Worm (Caenorhabditis elegans) whole organism, mixed stage, embryonic: ENCODE measurements around the gene C27D6.1.

Source experiments
- M03D4.4 ChIP-seq: sonication (generic microtip); optimal IDR thresholded peaks from 2 replicates; lab custom pipeline; 2017; ENCODE audit warnings: mild to moderate bottlenecking, missing genetic modification characterization, missing compliant biosample characterization
- bed-3 ChIP-seq: fragments of 200-800 bp; sonication (Bioruptor generic); optimal IDR thresholded peaks from 3 replicates; lab custom pipeline; 2018; ENCODE audit warnings: mild to moderate bottlenecking, missing genetic modification characterization, moderate library complexity, missing compliant biosample characterization
- blmp-1 ChIP-seq: fragments of 150-350 bp; optimal IDR thresholded peaks from 2 replicates; lab custom pipeline; 2014; ENCODE audit warnings: missing biosample characterization, missing genetic modification characterization
- ceh-39 ChIP-seq: fragments of 150-350 bp; optimal IDR thresholded peaks from 2 replicates; lab custom pipeline; 2014; ENCODE audit warnings: missing biosample characterization, missing genetic modification characterization
- ceh-43 ChIP-seq: fragments of 200-800 bp; sonication (Bioruptor generic); optimal IDR thresholded peaks from 2 replicates; lab custom pipeline; 2018; ENCODE audit warnings: mild to moderate bottlenecking, missing genetic modification characterization, moderate library complexity, missing compliant biosample characterization
- ceh-83 ChIP-seq: fragments of 200-800 bp; sonication (Bioruptor generic); optimal IDR thresholded peaks from 2 replicates; lab custom pipeline; 2018; ENCODE audit warnings: mild to moderate bottlenecking, missing genetic modification characterization, missing compliant biosample characterization
- ces-1 ChIP-seq: fragments of 150-350 bp; optimal IDR thresholded peaks from 2 replicates; lab custom pipeline; 2014; ENCODE audit warnings: missing biosample characterization, missing genetic modification reagents, missing genetic modification characterization
- cnd-1 ChIP-seq: fragments of 200-800 bp; sonication (Bioruptor generic); optimal IDR thresholded peaks from 2 replicates; lab custom pipeline; 2018; ENCODE audit warnings: mild to moderate bottlenecking, missing genetic modification characterization, missing compliant biosample characterization
- drap-1 ChIP-seq: fragments of 200-800 bp; sonication (Bioruptor generic); optimal IDR thresholded peaks from 3 replicates; lab custom pipeline; 2018; ENCODE audit warnings: mild to moderate bottlenecking, missing genetic modification characterization, missing compliant biosample characterization
- elt-1 ChIP-seq: sonication (generic microtip); optimal IDR thresholded peaks from 2 replicates; lab custom pipeline; 2017; ENCODE audit warnings: missing genetic modification characterization, mild to moderate bottlenecking, missing compliant biosample characterization, antibody characterized with exemption, moderate library complexity, borderline replicate concordance; ENCODE audit not compliant: insufficient read depth
- elt-3 ChIP-seq: fragments of 150-350 bp; optimal IDR thresholded peaks from 2 replicates; lab custom pipeline; 2014; ENCODE audit warnings: missing biosample characterization, missing genetic modification characterization
- flh-1 ChIP-seq: fragments of 200-800 bp; sonication (Bioruptor generic); optimal IDR thresholded peaks from 2 replicates; lab custom pipeline; 2018; ENCODE audit warnings: mild to moderate bottlenecking, missing genetic modification characterization, moderate library complexity, missing compliant biosample characterization
- ham-2 ChIP-seq: fragments of 200-800 bp; sonication (Bioruptor generic); optimal IDR thresholded peaks from 2 replicates; lab custom pipeline; 2018; ENCODE audit warnings: mild to moderate bottlenecking, missing genetic modification characterization, missing compliant biosample characterization
- hlh-1 ChIP-seq: fragments of 150-350 bp; optimal IDR thresholded peaks from 2 replicates; lab custom pipeline; 2014; ENCODE audit warnings: missing biosample characterization, missing genetic modification reagents, missing genetic modification characterization
- lin-13 ChIP-seq: fragments of 150-350 bp; optimal IDR thresholded peaks from 2 replicates; lab custom pipeline; 2014; ENCODE audit warnings: missing biosample characterization, missing genetic modification characterization
- lin-32 ChIP-seq: fragments of 200-800 bp; sonication (Bioruptor generic); optimal IDR thresholded peaks from 2 replicates; lab custom pipeline; 2018; ENCODE audit warnings: mild to moderate bottlenecking, missing genetic modification characterization, missing compliant biosample characterization
- lsy-2 ChIP-seq: fragments of 150-350 bp; optimal IDR thresholded peaks from 2 replicates; lab custom pipeline; 2014; ENCODE audit warnings: missing biosample characterization, missing genetic modification characterization
- mab-5 ChIP-seq: fragments of 150-350 bp; optimal IDR thresholded peaks from 2 replicates; lab custom pipeline; 2014; ENCODE audit warnings: missing biosample characterization, missing genetic modification characterization
- mep-1 ChIP-seq: fragments of 150-350 bp; optimal IDR thresholded peaks from 2 replicates; lab custom pipeline; 2017; ENCODE audit warnings: missing biosample characterization, missing genetic modification reagents, missing genetic modification characterization, inconsistent platforms
- mls-2 ChIP-seq: sonication (generic microtip); optimal IDR thresholded peaks from 2 replicates; lab custom pipeline; 2016; ENCODE audit warnings: mild to moderate bottlenecking, missing genetic modification characterization, moderate library complexity, missing compliant biosample characterization
- nhr-12 ChIP-seq: fragments of 150-350 bp; optimal IDR thresholded peaks from 2 replicates; lab custom pipeline; 2014; ENCODE audit warnings: missing biosample characterization, missing genetic modification characterization
- nhr-2 ChIP-seq: fragments of 150-350 bp; optimal IDR thresholded peaks from 2 replicates; lab custom pipeline; 2014; ENCODE audit warnings: missing biosample characterization, missing genetic modification characterization
- nhr-237 ChIP-seq: fragments of 150-350 bp; optimal IDR thresholded peaks from 2 replicates; lab custom pipeline; 2014; ENCODE audit warnings: missing biosample characterization, missing genetic modification characterization
- nhr-28 ChIP-seq: fragments of 150-350 bp; optimal IDR thresholded peaks from 2 replicates; lab custom pipeline; 2014; ENCODE audit warnings: missing biosample characterization, missing genetic modification characterization
- nhr-76 ChIP-seq: sonication (generic microtip); optimal IDR thresholded peaks from 2 replicates; lab custom pipeline; 2017; ENCODE audit warnings: missing biosample characterization, missing genetic modification characterization
- pha-4 ChIP-seq: fragments of 150-350 bp; optimal IDR thresholded peaks from 2 replicates; lab custom pipeline; 2018; ENCODE audit warnings: missing biosample characterization, missing genetic modification reagents, missing genetic modification characterization
- sem-2 ChIP-seq: fragments of 200-800 bp; sonication (Bioruptor generic); optimal IDR thresholded peaks from 2 replicates; lab custom pipeline; 2018; ENCODE audit warnings: mild to moderate bottlenecking, missing genetic modification characterization, missing compliant biosample characterization
- snpc-4 ChIP-seq: fragments of 150-350 bp; optimal IDR thresholded peaks from 2 replicates; lab custom pipeline; 2014; ENCODE audit warnings: missing biosample characterization, missing genetic modification characterization
- sptf-1 ChIP-seq: sonication (generic microtip); optimal IDR thresholded peaks from 2 replicates; lab custom pipeline; 2017; ENCODE audit warnings: mild to moderate bottlenecking, missing genetic modification characterization, moderate library complexity, missing compliant biosample characterization
- tbx-8 ChIP-seq: fragments of 200-800 bp; sonication (Bioruptor generic); optimal IDR thresholded peaks from 2 replicates; lab custom pipeline; 2018; ENCODE audit warnings: mild to moderate bottlenecking, missing genetic modification characterization, moderate library complexity, missing compliant biosample characterization
- unc-120 ChIP-seq: sonication (generic microtip); optimal IDR thresholded peaks from 2 replicates; lab custom pipeline; 2017; ENCODE audit warnings: missing genetic modification characterization, missing compliant biosample characterization; ENCODE audit not compliant: poor library complexity, severe bottlenecking
- unc-39 ChIP-seq: fragments of 150-350 bp; optimal IDR thresholded peaks from 2 replicates; lab custom pipeline; 2014; ENCODE audit warnings: missing biosample characterization, missing genetic modification characterization
- unc-62 ChIP-seq: fragments of 150-350 bp; optimal IDR thresholded peaks from 2 replicates; lab custom pipeline; 2014; ENCODE audit warnings: missing biosample characterization, missing genetic modification reagents, missing genetic modification characterization
- zip-8 ChIP-seq: fragments of 150-350 bp; optimal IDR thresholded peaks from 2 replicates; lab custom pipeline; 2014; ENCODE audit warnings: missing biosample characterization, missing genetic modification characterization
- ztf-11 ChIP-seq: fragments of 150-350 bp; optimal IDR thresholded peaks from 2 replicates; lab custom pipeline; 2014; ENCODE audit warnings: missing biosample characterization, missing genetic modification characterization

Gene C27D6.1

DNA sequence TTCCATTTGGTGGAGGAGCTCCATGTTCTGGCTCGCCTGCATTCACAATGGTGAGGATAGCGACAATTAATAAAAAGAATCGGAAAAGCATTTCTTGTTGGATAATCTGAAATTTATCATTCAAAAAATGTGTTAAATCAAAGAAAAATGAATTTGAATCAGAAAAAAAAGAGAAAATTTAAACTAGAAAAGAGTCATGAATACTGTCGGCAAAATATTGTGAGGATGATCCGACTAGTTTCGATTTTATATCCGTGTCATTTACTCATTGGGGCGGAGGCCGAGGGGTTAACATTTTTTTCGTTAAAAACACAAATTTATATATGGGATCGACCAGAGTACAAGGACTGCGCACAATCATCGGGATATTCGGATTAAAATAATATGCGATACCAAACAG, 5.4 kb downstream of the C27D6.1 start, which contains the start of gene C27D6.12:
Gene C27D6.12, minus strand, starts transcription at position 101 of the 400 bp plus-strand sequence.
- TF ChIP-seq lsy-2 (tag; lab: Kevin White, UChicago) (no peak), unc-39 (no peak), lin-13 (tag; lab: Kevin White, UChicago) (no peak), unc-62 (GFP tag; lab: Kevin White, UChicago) (no peak), mep-1 (tag; lab: Kevin White, UChicago) (no peak), blmp-1 (no peak), hlh-1 (tag; lab: Kevin White, UChicago) (no peak), sem-2 (GFP tag; lab: Kevin White, UChicago) (no peak), ceh-39 (tag; lab: Kevin White, UChicago) (no peak), tbx-8 (GFP tag; lab: Kevin White, UChicago) (no peak), unc-120 (tag; lab: Kevin White, UChicago) (no peak), elt-3 (tag; lab: Kevin White, UChicago) (no peak), snpc-4 (no peak), ztf-11 (no peak), mab-5 (tag; lab: Kevin White, UChicago) (no peak), mls-2 (no peak), nhr-12 (tag; lab: Kevin White, UChicago) (no peak)

DNA sequence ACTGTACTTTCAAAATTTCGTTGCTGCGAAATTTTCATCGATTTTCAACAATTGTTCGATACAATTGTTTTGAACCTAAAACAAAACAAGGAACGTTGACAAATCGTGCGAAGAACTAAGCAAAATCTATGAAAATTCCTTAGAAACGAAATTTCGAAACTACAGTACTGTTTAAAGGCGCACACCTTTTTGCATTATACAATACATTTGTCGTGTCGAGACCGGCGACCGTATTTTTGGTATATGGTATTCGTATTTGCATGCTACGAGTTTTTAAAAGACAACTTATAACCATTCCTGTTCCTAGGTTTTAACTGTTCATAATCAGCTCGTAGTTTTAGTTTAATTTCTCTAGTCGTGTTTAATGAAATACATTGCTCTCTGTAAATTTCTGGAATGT, 6.1 kb downstream of the C27D6.1 start:
- no peak for TF ChIP-seq mab-5 (tag; lab: Kevin White, UChicago)

DNA sequence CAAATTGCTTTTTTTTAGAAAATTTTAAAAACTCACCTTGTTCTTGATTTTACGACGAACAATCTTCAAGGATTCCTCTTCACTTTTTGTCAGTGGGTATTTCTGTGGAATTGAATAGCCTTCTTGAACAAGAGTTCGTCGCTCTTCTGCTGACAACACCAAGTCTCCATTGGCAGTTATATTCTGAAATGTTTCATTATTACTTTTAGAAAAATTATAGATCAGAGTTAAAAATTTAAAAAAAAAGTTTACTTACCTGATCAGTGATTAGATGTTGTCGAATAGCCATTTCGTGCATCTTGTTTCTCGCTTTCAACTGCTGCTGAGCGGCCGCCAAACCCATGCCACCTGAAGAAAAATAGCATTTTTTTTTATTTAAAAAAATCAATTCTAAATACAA, 7.7 kb downstream of the C27D6.1 start:
- TF ChIP-seq nhr-237 (tag; lab: Kevin White, UChicago) (no peak), sem-2 (GFP tag; lab: Kevin White, UChicago) (no peak), ceh-83 (GFP tag; lab: Kevin White, UChicago) (no peak), lin-32 (GFP tag; lab: Kevin White, UChicago) (no peak), mep-1 (tag; lab: Kevin White, UChicago) (no peak), nhr-76 (tag; lab: Kevin White, UChicago) (no peak), flh-1 (GFP tag; lab: Kevin White, UChicago) (no peak), ham-2 (GFP tag; lab: Kevin White, UChicago) (no peak), ceh-43 (GFP tag; lab: Kevin White, UChicago) (no peak), blmp-1 (no peak), nhr-12 (tag; lab: Kevin White, UChicago) (no peak), snpc-4 (no peak), nhr-28 (tag; lab: Kevin White, UChicago) (no peak), cnd-1 (tag; lab: Kevin White, UChicago) (no peak), elt-1 (tag; lab: Kevin White, UChicago) (no peak), zip-8 (tag; lab: Kevin White, UChicago) (no peak), ceh-39 (tag; lab: Kevin White, UChicago) (no peak)

DNA sequence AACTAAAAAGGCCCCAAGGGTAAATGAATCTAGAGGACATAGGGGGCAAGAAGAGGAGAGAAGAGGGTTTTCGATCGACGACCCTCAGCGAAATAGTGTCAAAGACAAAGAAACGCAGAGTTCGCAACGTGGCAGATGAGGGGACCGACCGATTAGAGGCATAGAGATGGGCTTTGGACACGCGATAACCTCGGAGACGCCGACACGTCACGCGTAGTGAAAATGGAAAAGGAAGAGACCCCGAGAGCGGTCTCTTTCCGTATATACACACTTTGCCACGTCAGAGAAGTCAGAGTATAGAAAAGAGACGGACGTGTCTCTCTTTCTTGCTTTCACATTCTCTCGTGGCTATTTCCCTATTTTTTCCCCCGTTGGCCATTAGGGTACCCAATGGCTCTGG, 8.9 kb downstream of the C27D6.1 start:
- TF ChIP-seq ces-1 (GFP tag; lab: Kevin White, UChicago) (peak; percentile 71), ztf-11 (peak; percentile 34), lsy-2 (tag; lab: Kevin White, UChicago) (peak; percentile 17), nhr-76 (tag; lab: Kevin White, UChicago) (no peak), nhr-2 (peak; percentile 75), ham-2 (GFP tag; lab: Kevin White, UChicago) (peak; percentile 35), blmp-1 (no peak), unc-39 (no peak), lin-32 (GFP tag; lab: Kevin White, UChicago) (no peak), elt-1 (tag; lab: Kevin White, UChicago) (peak; percentile 76), elt-3 (tag; lab: Kevin White, UChicago) (peak; percentile 58), snpc-4 (no peak), sptf-1 (tag; lab: Kevin White, UChicago) (peak; percentile 48), pha-4 (tag; lab: Kevin White, UChicago) (no peak), tbx-8 (GFP tag; lab: Kevin White, UChicago) (no peak), bed-3 (GFP tag; lab: Kevin White, UChicago) (no peak), ceh-83 (GFP tag; lab: Kevin White, UChicago) (no peak), nhr-28 (tag; lab: Kevin White, UChicago) (no peak), drap-1 (peak; percentile 71), nhr-12 (tag; lab: Kevin White, UChicago) (no peak), nhr-237 (tag; lab: Kevin White, UChicago) (no peak), unc-120 (tag; lab: Kevin White, UChicago) (peak; percentile 80), sem-2 (GFP tag; lab: Kevin White, UChicago) (no peak), hlh-1 (tag; lab: Kevin White, UChicago) (peak; percentile 40), mls-2 (peak; percentile 57), zip-8 (tag; lab: Kevin White, UChicago) (no peak), unc-62 (GFP tag; lab: Kevin White, UChicago) (peak; percentile 75), mab-5 (tag; lab: Kevin White, UChicago) (no peak), ceh-43 (GFP tag; lab: Kevin White, UChicago) (no peak), M03D4.4 (tag; lab: Kevin White, UChicago) (no peak), mep-1 (tag; lab: Kevin White, UChicago) (peak; percentile 55), ceh-39 (tag; lab: Kevin White, UChicago) (no peak), cnd-1 (tag; lab: Kevin White, UChicago) (peak; percentile 64)
- TF ChIP-seq, all 35 proteins: peak for 15
